Fruit fly (Drosophila melanogaster) whole organism, embryonic: ENCODE results near the gene CG15282.

Experiments
- Abd-B ChIP-seq: fragments of 200-800 bp; sonication (Bioruptor generic); optimal IDR thresholded peaks from 2 replicates; lab custom pipeline; 2018; ENCODE audit warnings: missing biosample characterization, mild to moderate bottlenecking, missing genetic modification characterization, moderate library complexity
- CG11398 ChIP-seq: fragments of 200-800 bp; sonication (Bioruptor generic); optimal IDR thresholded peaks from 2 replicates; lab custom pipeline; 2016; ENCODE audit warnings: missing biosample characterization, missing genetic modification characterization
- CG1233 ChIP-seq: fragments of 200-800 bp; sonication (Bioruptor generic); optimal IDR thresholded peaks from 4 replicates; lab custom pipeline; 2018; ENCODE audit warnings: missing biosample characterization, mild to moderate bottlenecking, missing genetic modification characterization
- CG13894 ChIP-seq: fragments of 200-800 bp; sonication (Bioruptor generic); optimal IDR thresholded peaks from 3 replicates; lab custom pipeline; 2018; ENCODE audit warnings: missing biosample characterization, mild to moderate bottlenecking, missing genetic modification characterization, moderate library complexity
- CG15073 ChIP-seq: fragments of 200-800 bp; sonication (Bioruptor generic); optimal IDR thresholded peaks from 2 replicates; lab custom pipeline; 2016; ENCODE audit warnings: missing biosample characterization, missing genetic modification characterization
- CG1602 ChIP-seq: fragments of 200-800 bp; sonication (Bioruptor generic); optimal IDR thresholded peaks from 3 replicates; lab custom pipeline; 2016; ENCODE audit warnings: missing biosample characterization, missing genetic modification characterization
- CG16779 ChIP-seq: fragments of 200-800 bp; sonication (Bioruptor generic); IDR thresholded peaks from 2 replicates; pipeline ENCODE4 v1.3.6; 2022; ENCODE audit warnings: missing biosample characterization, missing genetic modification characterization
- CG17385 ChIP-seq: fragments of 200-800 bp; sonication (Bioruptor generic); optimal IDR thresholded peaks from 3 replicates; lab custom pipeline; 2018; ENCODE audit warnings: missing biosample characterization, mild to moderate bottlenecking, missing genetic modification characterization
- CG17568 ChIP-seq: fragments of 200-800 bp; sonication (Bioruptor generic); optimal IDR thresholded peaks from 2 replicates; lab custom pipeline; 2018; ENCODE audit warnings: missing biosample characterization, mild to moderate bottlenecking, missing genetic modification characterization, moderate library complexity
- CG18011 ChIP-seq: fragments of 200-800 bp; sonication (Bioruptor generic); optimal IDR thresholded peaks from 2 replicates; lab custom pipeline; 2017; ENCODE audit warnings: missing biosample characterization, missing genetic modification characterization, mild to moderate bottlenecking, moderate library complexity, missing genotype
- CG2202 ChIP-seq: fragments of 200-800 bp; sonication (Bioruptor generic); optimal IDR thresholded peaks from 2 replicates; lab custom pipeline; 2018; ENCODE audit warnings: missing biosample characterization, mild to moderate bottlenecking, missing genetic modification characterization
- CG2712 ChIP-seq: fragments of 200-800 bp; optimal IDR thresholded peaks from 3 replicates; lab custom pipeline; 2019; ENCODE audit warnings: missing biosample characterization, mild to moderate bottlenecking, missing genetic modification characterization, moderate library complexity
- CG2875 ChIP-seq: fragments of 200-800 bp; sonication (Bioruptor generic); optimal IDR thresholded peaks from 2 replicates; lab custom pipeline; 2017; ENCODE audit warnings: missing biosample characterization, mild to moderate bottlenecking, missing genetic modification characterization, missing genetic modification reagents
- CG3163 ChIP-seq: fragments of 200-800 bp; sonication (Bioruptor generic); optimal IDR thresholded peaks from 3 replicates; lab custom pipeline; 2016; ENCODE audit warnings: missing biosample characterization, missing genetic modification characterization
- CG3726 ChIP-seq: fragments of 200-800 bp; sonication (Bioruptor generic); IDR thresholded peaks from 3 replicates; pipeline ENCODE4, ENCODE4 v1.3.6; 2022; ENCODE audit warnings: missing biosample characterization, missing genetic modification characterization
- CG4424 ChIP-seq: fragments of 200-800 bp; sonication (Bioruptor generic); optimal IDR thresholded peaks from 3 replicates; lab custom pipeline; 2016; ENCODE audit warnings: missing biosample characterization, missing genetic modification characterization
- CG7271 ChIP-seq: fragments of 200-800 bp; sonication (Bioruptor generic); optimal IDR thresholded peaks from 2 replicates; lab custom pipeline; 2018; ENCODE audit warnings: missing biosample characterization, mild to moderate bottlenecking, missing genetic modification characterization, moderate library complexity
- CG7745 ChIP-seq: fragments of 200-800 bp; sonication (Bioruptor generic); optimal IDR thresholded peaks from 2 replicates; lab custom pipeline; 2018; ENCODE audit warnings: missing biosample characterization, mild to moderate bottlenecking, missing genetic modification characterization, moderate library complexity
- CG7839 ChIP-seq: fragments of 200-800 bp; sonication (Bioruptor generic); optimal IDR thresholded peaks from 3 replicates; lab custom pipeline; 2018; ENCODE audit warnings: missing biosample characterization, mild to moderate bottlenecking, missing genetic modification characterization, moderate library complexity
- D ChIP-seq, 2 experiments: fragments of 200-800 bp in 1 of 2; fragments of >200 bp in 1 of 2; sonication (Bioruptor generic) in 1 of 2; optimal IDR thresholded peaks; 2 replicates in 1 of 2; 3 replicates in 1 of 2; lab custom pipeline; 2017; ENCODE audit warnings: mild to moderate bottlenecking in 1 of 2, missing biosample characterization in 1 of 2, missing genetic modification characterization in 1 of 2, missing genetic modification reagents in 1 of 2
- Dad ChIP-seq: fragments of 200-800 bp; sonication (Bioruptor generic); optimal IDR thresholded peaks from 3 replicates; lab custom pipeline; 2016; ENCODE audit warnings: missing biosample characterization, missing genetic modification characterization
- H15 ChIP-seq: fragments of 200-800 bp; sonication (Bioruptor generic); IDR thresholded peaks from 3 replicates; pipeline ENCODE4 v1.3.6; 2022; ENCODE audit warnings: missing biosample characterization, missing genetic modification characterization
- Hr51 ChIP-seq, 2 experiments: fragments of 200-800 bp; sonication (Bioruptor generic); optimal IDR thresholded peaks; 2 replicates in 1 of 2; 3 replicates in 1 of 2; lab custom pipeline; 2016 to 2018; ENCODE audit warnings: missing biosample characterization in 2 of 2, missing genetic modification characterization in 2 of 2, mild to moderate bottlenecking in 1 of 2, moderate library complexity in 1 of 2
- Lpt ChIP-seq: fragments of >200 bp; optimal IDR thresholded peaks from 2 replicates; lab custom pipeline; 2018; ENCODE audit warnings: missing biosample characterization, missing genetic modification characterization
- Mrtf ChIP-seq: fragments of 200-800 bp; sonication (Bioruptor generic); IDR thresholded peaks from 3 replicates; pipeline ENCODE4 v1.3.6; 2022; ENCODE audit warnings: missing biosample characterization, missing genetic modification characterization
- NC2α ChIP-seq: fragments of 200-800 bp; sonication (Bioruptor generic); optimal IDR thresholded peaks from 2 replicates; lab custom pipeline; 2016; ENCODE audit warnings: missing biosample characterization, missing genetic modification characterization
- Nf-YB ChIP-seq: fragments of 200-800 bp; sonication (Bioruptor generic); optimal IDR thresholded peaks from 3 replicates; lab custom pipeline; 2019; ENCODE audit warnings: missing biosample characterization, mild to moderate bottlenecking, missing genetic modification characterization, moderate library complexity
- Sox102F ChIP-seq: fragments of 200-800 bp; sonication (Bioruptor generic); optimal IDR thresholded peaks from 2 replicates; lab custom pipeline; 2018; ENCODE audit warnings: missing biosample characterization, mild to moderate bottlenecking, missing genetic modification characterization, moderate library complexity
- Vsx1 ChIP-seq: fragments of 200-800 bp; sonication (Bioruptor generic); optimal IDR thresholded peaks from 2 replicates; lab custom pipeline; 2017; ENCODE audit warnings: missing biosample characterization, mild to moderate bottlenecking, missing genetic modification characterization, missing genetic modification reagents
- abd-A ChIP-seq: fragments of 200-800 bp; sonication (Bioruptor generic); optimal IDR thresholded peaks from 3 replicates; lab custom pipeline; 2019; ENCODE audit warnings: missing biosample characterization, mild to moderate bottlenecking, missing genetic modification characterization, moderate library complexity
- ara ChIP-seq: fragments of 200-800 bp; sonication (Bioruptor generic); IDR thresholded peaks from 2 replicates; pipeline ENCODE4 v1.3.6; 2022; ENCODE audit warnings: missing biosample characterization, missing genetic modification characterization
- az2 ChIP-seq: fragments of 200-800 bp; sonication (Bioruptor generic); optimal IDR thresholded peaks from 3 replicates; lab custom pipeline; 2016; ENCODE audit warnings: missing biosample characterization, missing genetic modification characterization
- bsh ChIP-seq, 2 experiments: fragments of 200-800 bp; sonication (Bioruptor generic); optimal IDR thresholded peaks; 2 replicates each; lab custom pipeline; 2017 to 2018; ENCODE audit warnings: mild to moderate bottlenecking in 2 of 2, missing biosample characterization in 2 of 2, missing genetic modification characterization in 2 of 2, moderate library complexity in 1 of 2
- chn ChIP-seq: fragments of 200-800 bp; sonication (Bioruptor generic); optimal IDR thresholded peaks from 2 replicates; lab custom pipeline; 2016; ENCODE audit warnings: missing biosample characterization, missing genetic modification characterization
- emc ChIP-seq: fragments of 200-800 bp; sonication (Bioruptor generic); optimal IDR thresholded peaks from 2 replicates; lab custom pipeline; 2016; ENCODE audit warnings: missing biosample characterization, missing genetic modification characterization
- esg ChIP-seq: fragments of 200-800 bp; sonication (Bioruptor generic); conservative IDR thresholded peaks from 2 replicates; pipeline ENCODE4 v1.3.6; 2022; ENCODE audit warnings: missing biosample characterization, missing genetic modification characterization
- fd102C ChIP-seq: fragments of 200-800 bp; sonication (Bioruptor generic); optimal IDR thresholded peaks from 2 replicates; lab custom pipeline; 2018; ENCODE audit warnings: missing biosample characterization, mild to moderate bottlenecking, missing genetic modification characterization, moderate library complexity
- fru ChIP-seq: fragments of >200 bp; optimal IDR thresholded peaks from 2 replicates; lab custom pipeline; 2017
- fu2 ChIP-seq: fragments of 200-800 bp; sonication (Bioruptor generic); optimal IDR thresholded peaks from 2 replicates; lab custom pipeline; 2016; ENCODE audit warnings: missing biosample characterization, missing genetic modification characterization
- gcm2 ChIP-seq: fragments of 200-800 bp; sonication (Bioruptor generic); optimal IDR thresholded peaks from 2 replicates; lab custom pipeline; 2016; ENCODE audit warnings: missing biosample characterization, missing genetic modification characterization
- hth ChIP-seq: fragments of >200 bp; optimal IDR thresholded peaks from 2 replicates; lab custom pipeline; 2017; ENCODE audit warnings: inconsistent platforms
- ind ChIP-seq: fragments of 200-800 bp; sonication (Bioruptor generic); optimal IDR thresholded peaks from 3 replicates; lab custom pipeline; 2016; ENCODE audit warnings: missing biosample characterization, missing genetic modification characterization
- insv ChIP-seq, 2 experiments: fragments of 200-800 bp; sonication (Bioruptor generic); optimal IDR thresholded peaks; 3 replicates each; lab custom pipeline; 2016 to 2018; ENCODE audit warnings: missing biosample characterization in 2 of 2, missing genetic modification characterization in 2 of 2
- knrl ChIP-seq: fragments of 200-800 bp; sonication (Bioruptor generic); IDR thresholded peaks from 3 replicates; pipeline ENCODE4 v1.3.6; 2022; ENCODE audit warnings: missing biosample characterization, missing genetic modification characterization; ENCODE audit not compliant: partially characterized antibody
- lab ChIP-seq: fragments of 200-800 bp; sonication (Bioruptor generic); optimal IDR thresholded peaks from 3 replicates; lab custom pipeline; 2017; ENCODE audit warnings: missing biosample characterization, missing genetic modification characterization, mild to moderate bottlenecking, moderate library complexity, missing genetic modification reagents
- lbe ChIP-seq: fragments of 200-800 bp; sonication (Bioruptor generic); optimal IDR thresholded peaks from 2 replicates; lab custom pipeline; 2016; ENCODE audit warnings: missing biosample characterization, mild to moderate bottlenecking, missing genetic modification characterization
- nerfin-1 ChIP-seq: fragments of 200-800 bp; sonication (Bioruptor generic); optimal IDR thresholded peaks from 3 replicates; lab custom pipeline; 2019; ENCODE audit warnings: missing biosample characterization, mild to moderate bottlenecking, missing genetic modification characterization, moderate library complexity
- pfk ChIP-seq: fragments of 200-800 bp; sonication (Bioruptor generic); optimal IDR thresholded peaks from 2 replicates; lab custom pipeline; 2018; ENCODE audit warnings: missing biosample characterization, mild to moderate bottlenecking, missing genetic modification characterization, moderate library complexity
- sima ChIP-seq: fragments of 200-800 bp; sonication (Bioruptor generic); optimal IDR thresholded peaks from 2 replicates; lab custom pipeline; 2016; ENCODE audit warnings: missing biosample characterization, missing genetic modification characterization
- ttk ChIP-seq: fragments of 200-800 bp; sonication (Bioruptor generic); IDR thresholded peaks from 2 replicates; pipeline ENCODE4 v2.1.2; 2022; ENCODE audit warnings: missing biosample characterization, missing genetic modification characterization

The CG15282 gene

DNA sequence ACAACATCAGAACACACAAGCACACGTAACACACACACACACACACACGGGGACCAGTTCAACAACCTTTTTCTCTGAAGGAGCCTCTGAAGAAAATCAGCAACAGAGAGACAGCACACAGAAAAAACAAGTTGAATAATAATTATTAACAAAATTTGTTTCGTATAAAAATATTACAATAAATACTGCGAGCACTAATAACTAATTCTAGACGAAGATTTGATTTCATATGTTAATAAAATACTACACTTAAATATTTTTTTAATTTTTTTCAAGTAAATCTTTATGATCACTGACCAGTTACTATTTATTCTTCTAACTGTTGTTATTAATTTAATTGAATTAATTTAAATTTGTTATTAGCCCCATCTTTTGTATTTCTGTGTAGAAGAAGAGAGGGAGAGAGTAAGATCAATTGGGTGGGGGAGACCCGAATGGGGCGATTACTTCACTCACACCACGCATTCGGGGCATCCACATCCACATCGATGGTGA is 37.6 kb upstream of the CG15282 start (continued):
- TF ChIP-seq nerfin-1 (tag; lab: Kevin White, UChicago) (peak; percentile 88), CG17385 (GFP tag; lab: Kevin White, UChicago) (peak; percentile 56), knrl (GFP tag; lab: Robert Waterston, UW) (no peak), Hr51 (GFP tag; optimal IDR thresholded peaks at IDR 0.05; lab: Kevin White, UChicago) (peak in 1 of 2 experiments; percentile 80), Mrtf (GFP tag; lab: Robert Waterston, UW) (no peak), fu2 (GFP tag; lab: Kevin White, UChicago) (no peak), Vsx1 (GFP tag; lab: Kevin White, UChicago) (peak; percentile 21), emc (GFP tag; lab: Kevin White, UChicago) (no peak), sima (no peak), Dad (no peak), lbe (GFP tag; lab: Kevin White, UChicago) (no peak), chn (GFP tag; lab: Kevin White, UChicago) (no peak), CG15073 (GFP tag; lab: Kevin White, UChicago) (no peak), Lpt (GFP tag; lab: Kevin White, UChicago) (no peak), H15 (GFP tag; lab: Robert Waterston, UW) (0 out of 3 replicates have a peak, but pooled peaks have one; percentile 25), lab (GFP tag; lab: Kevin White, UChicago) (peak; percentile 52), esg (peak; percentile 58), ind (GFP tag; lab: Kevin White, UChicago) (peak; percentile 48), CG7839 (tag; lab: Kevin White, UChicago) (peak; percentile 91), NC2α (GFP tag; lab: Kevin White, UChicago) (no peak), CG17568 (GFP tag; lab: Kevin White, UChicago) (no peak), CG11398 (no peak), CG16779 (no peak), CG2202 (peak; percentile 88), gcm2 (GFP tag; lab: Kevin White, UChicago) (no peak), CG1233 (GFP tag; lab: Kevin White, UChicago) (peak; percentile 69), insv (GFP tag; optimal IDR thresholded peaks at IDR 0.05; lab: Kevin White, UChicago) (no peak), CG2712 (tag; lab: Kevin White, UChicago) (peak; percentile 98), az2 (peak; percentile 62), Nf-YB (GFP tag; lab: Kevin White, UChicago) (peak; percentile 74), CG7271 (tag; lab: Kevin White, UChicago) (peak; percentile 54), CG3726 (no peak), pfk (no peak), ara (peak; percentile 67; the same call in 1 of the 2 replicates), Sox102F (GFP tag; lab: Kevin White, UChicago) (peak; percentile 81), hth (lab: Kevin White, UChicago) (no peak), D (optimal IDR thresholded peaks at IDR 0.05; lab: Kevin White, UChicago) (no peak), D (GFP tag; optimal IDR thresholded peaks at IDR 0.05; lab: Kevin White, UChicago) (peak; percentile 87), CG3163 (no peak), Abd-B (GFP tag; lab: Kevin White, UChicago) (peak; percentile 67), abd-A (tag; lab: Kevin White, UChicago) (no peak), bsh (GFP tag; optimal IDR thresholded peaks at IDR 0.05; lab: Kevin White, UChicago) (peak; percentile 30 to 93), CG4424 (GFP tag; lab: Kevin White, UChicago) (peak; percentile 74), CG18011 (GFP tag; lab: Kevin White, UChicago) (no peak), ttk (peak; percentile 55; the same call in 1 of the 2 replicates), CG2875 (GFP tag; lab: Kevin White, UChicago) (peak; percentile 66), fd102C (GFP tag; lab: Kevin White, UChicago) (no peak), CG1602 (GFP tag; lab: Kevin White, UChicago) (peak; percentile 54), CG7745 (tag; lab: Kevin White, UChicago) (peak; percentile 48), CG13894 (tag; lab: Kevin White, UChicago) (no peak), fru (lab: Kevin White, UChicago) (no peak)
